Worm (Caenorhabditis elegans): ENCODE measurements around the gene nhr-61.
A peak's percentile ranks its signal among the peaks of the same experiment; 100 is the strongest.

nhr-61 gene

DNA sequence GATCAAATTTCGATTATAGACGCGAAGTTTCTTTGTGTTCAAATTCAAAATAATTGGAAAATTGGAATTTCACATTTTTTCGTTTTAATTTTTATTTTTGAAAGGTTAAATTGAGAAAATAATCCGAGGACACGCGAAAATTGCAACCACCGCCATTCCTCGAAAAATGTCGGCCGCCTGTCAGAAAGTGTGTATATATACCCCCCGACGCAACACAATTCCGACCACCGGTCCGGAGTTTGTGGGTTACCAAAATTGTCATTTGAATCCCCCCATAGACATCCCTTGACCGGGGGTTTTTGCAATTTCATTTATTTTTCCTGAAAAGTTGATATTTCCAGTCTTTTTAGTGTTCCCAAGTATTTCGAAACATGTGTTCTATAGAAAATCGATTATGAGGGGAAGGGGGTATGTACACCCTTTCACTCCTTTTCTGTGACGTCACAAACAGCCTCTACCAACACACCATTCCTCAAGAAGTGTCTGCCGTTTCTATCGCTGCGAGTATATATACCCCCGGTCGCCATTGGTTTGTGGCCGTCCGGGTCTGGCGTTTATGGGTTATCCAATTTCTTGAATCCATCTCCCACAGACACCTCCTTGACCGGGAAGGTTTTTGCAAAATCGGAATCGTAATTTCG is 14.0 kb downstream of the nhr-61 start, which contains the start of gene W01D2.3 (continued):
- TF ChIP-seq ctbp-1 (GFP tag; IDR thresholded peaks at IDR 0.05) (peak; percentile 78), php-3 (GFP tag; IDR thresholded peaks at IDR 0.05) (peak; percentile 55; the same call in 1 of the 2 replicates), Y105C5A.15 (GFP tag; IDR thresholded peaks at IDR 0.05) (0 out of 2 replicates have a peak, but pooled peaks have one; percentile 23), ZK546.5 (tag; optimal IDR thresholded peaks at IDR 0.05) (no peak), dve-1 (tag; optimal IDR thresholded peaks at IDR 0.05; ENCODE audit: insufficient read depth) (peak; percentile 95), unc-62 (GFP tag; optimal IDR thresholded peaks at IDR 0.05 in 1 of 2) (peak in 1 of 2 experiments; percentile 93), unc-62 (tag; optimal IDR thresholded peaks at IDR 0.05) (no peak), mdt-29 (GFP tag; IDR thresholded peaks at IDR 0.05) (0 out of 2 replicates have a peak, but pooled peaks have one; percentile 37), rbr-2 (tag; optimal IDR thresholded peaks at IDR 0.05) (peak; percentile 81), Y48G9A.11 (GFP tag; IDR thresholded peaks at IDR 0.05) (peak; percentile 69), Y5F2A.4 (GFP tag; optimal IDR thresholded peaks at IDR 0.05) (peak; percentile 49), ceh-32 (tag; optimal IDR thresholded peaks at IDR 0.05; ENCODE audit: poor library complexity) (peak; percentile 11), nhr-6 (tag; optimal IDR thresholded peaks at IDR 0.05) (peak; percentile 46), daf-12 (tag; optimal IDR thresholded peaks at IDR 0.05) (no peak), dmd-6 (GFP tag; IDR thresholded peaks at IDR 0.05) (peak; percentile 65), madf-9 (GFP tag; conservative IDR thresholded peaks at IDR 0.05) (peak; percentile 53; the same call in 1 of the 2 replicates), snpc-1.2 (GFP tag; IDR thresholded peaks at IDR 0.05) (no peak), aha-1 (tag) (peak; percentile 14), jun-1 (tag; optimal IDR thresholded peaks at IDR 0.05) (no peak), lin-39 (tag; optimal IDR thresholded peaks at IDR 0.05) (no peak), unc-39 (tag; optimal IDR thresholded peaks at IDR 0.05) (no peak), ceh-20 (GFP tag; IDR thresholded peaks at IDR 0.05) (no peak; the same call in 1 of the 2 replicates), gei-8 (GFP tag; optimal IDR thresholded peaks at IDR 0.05) (peak; percentile 72), nhr-111 (GFP tag; optimal IDR thresholded peaks at IDR 0.05) (peak; percentile 93), ZK337.2 (GFP tag; IDR thresholded peaks at IDR 0.05) (peak; percentile 61; the same call in 1 of the 2 replicates), nhr-237 (tag; optimal IDR thresholded peaks at IDR 0.05) (no peak), F26F4.8 (GFP tag; conservative IDR thresholded peaks at IDR 0.05) (peak; percentile 4; the same call in 1 of the 2 replicates), F10B5.3 (tag; optimal IDR thresholded peaks at IDR 0.05) (peak; percentile 61), lin-13 (GFP tag; optimal IDR thresholded peaks at IDR 0.05) (no peak), nhr-102 (tag; optimal IDR thresholded peaks at IDR 0.05) (peak; percentile 92), nhr-42 (GFP tag; IDR thresholded peaks at IDR 0.05) (peak; percentile 89), ces-1 (GFP tag; optimal IDR thresholded peaks at IDR 0.05) (no peak), mxl-3 (GFP tag; optimal IDR thresholded peaks at IDR 0.05) (peak; percentile 69), daf-8 (GFP tag; IDR thresholded peaks at IDR 0.05) (no peak), aly-2 (tag; optimal IDR thresholded peaks at IDR 0.05) (peak; percentile 71), zip-11 (GFP tag; IDR thresholded peaks at IDR 0.05) (no peak), nhr-77 (tag; optimal IDR thresholded peaks at IDR 0.05) (peak; percentile 39), T26A8.4 (GFP tag; IDR thresholded peaks at IDR 0.05) (peak; percentile 92), set-16 (GFP tag; IDR thresholded peaks at IDR 0.05) (no peak; the same call in 1 of the 2 replicates), mdl-1 (tag; optimal IDR thresholded peaks at IDR 0.05) (no peak), mxl-2 (GFP tag; conservative IDR thresholded peaks at IDR 0.05) (0 out of 2 replicates have a peak, but pooled peaks have one; percentile 49), R02D3.7 (tag; optimal IDR thresholded peaks at IDR 0.05) (no peak), nhr-76 (tag; optimal IDR thresholded peaks at IDR 0.05) (no peak), lin-38 (GFP tag; IDR thresholded peaks at IDR 0.05) (peak; percentile 79), nhr-28 (tag; optimal IDR thresholded peaks at IDR 0.05) (peak; percentile 1), pqm-1 (tag; optimal IDR thresholded peaks at IDR 0.05) (no peak), hlh-30 (tag; optimal IDR thresholded peaks at IDR 0.05; ENCODE audit: insufficient read depth) (peak; percentile 64), arid-1 (GFP tag; conservative IDR thresholded peaks at IDR 0.05) (peak; percentile 62; the same call in 1 of the 2 replicates), mep-1 (tag; optimal IDR thresholded peaks at IDR 0.05) (peak; percentile 80), attf-4 (tag; optimal IDR thresholded peaks at IDR 0.05) (no peak), hlh-11 (tag; optimal IDR thresholded peaks at IDR 0.05) (peak; percentile 69)

Measured in whole organism, L4 larva.